Worm (Caenorhabditis elegans): ENCODE results near the gene srw-3.

Gene srw-3

DNA sequence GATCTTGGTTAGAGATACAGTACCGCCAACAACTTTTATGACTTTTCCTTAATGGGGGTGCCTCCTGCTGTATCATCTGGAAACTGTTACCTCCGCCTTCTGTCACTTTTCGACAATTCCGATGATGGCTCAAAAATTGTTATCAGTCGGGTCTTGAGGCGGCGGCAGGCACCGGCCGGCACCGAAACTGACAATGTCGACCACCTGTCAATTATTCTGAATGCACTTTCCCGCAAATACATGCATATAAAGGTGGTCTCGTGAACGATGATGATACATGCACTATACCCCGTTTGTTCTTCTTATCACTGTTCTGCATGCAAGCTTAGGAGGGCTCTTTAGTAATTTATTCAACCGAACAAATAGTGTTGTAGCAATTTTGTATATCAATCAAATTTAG, 38.7 kb downstream of the srw-3 start (continued):
- TF ChIP-seq rec-8 (tag; optimal IDR thresholded peaks at IDR 0.05) (no peak), B0035.1 (tag; optimal IDR thresholded peaks at IDR 0.05) (no peak), ceh-40 (GFP tag; IDR thresholded peaks at IDR 0.05) (no peak), tbp1 (GFP tag; optimal IDR thresholded peaks at IDR 0.05) (peak; percentile 59), let-607 (tag; optimal IDR thresholded peaks at IDR 0.05) (peak; percentile 89 to 91), lin-35 (GFP tag; optimal IDR thresholded peaks at IDR 0.05) (no peak), mcd-1 (GFP tag; IDR thresholded peaks at IDR 0.05) (0 out of 2 replicates have a peak, but pooled peaks have one; percentile 28), repo-1 (tag; optimal IDR thresholded peaks at IDR 0.05) (peak; percentile 54), F49E8.2 (tag; optimal IDR thresholded peaks at IDR 0.05; ENCODE audit: insufficient read depth) (no peak), sdz-38 (tag; optimal IDR thresholded peaks at IDR 0.05) (no peak), lir-1 (GFP tag; conservative IDR thresholded peaks at IDR 0.05) (0 out of 2 replicates have a peak, but pooled peaks have one; percentile 11), B0336.3 (GFP tag; IDR thresholded peaks at IDR 0.05) (0 out of 2 replicates have a peak, but pooled peaks have one; percentile 33), nfyb-1 (GFP tag; IDR thresholded peaks at IDR 0.05) (peak; percentile 20; the same call in 1 of the 2 replicates), ZK185.1 (tag; optimal IDR thresholded peaks at IDR 0.05; ENCODE audit: poor library complexity, severe bottlenecking) (peak; percentile 21), cebp-1 (GFP tag; IDR thresholded peaks at IDR 0.05) (no peak; the same call in 1 of the 2 replicates), cebp-1 (tag; optimal IDR thresholded peaks at IDR 0.05) (peak; percentile 68), lin-40 (tag; optimal IDR thresholded peaks at IDR 0.05) (peak; percentile 35), Y53G8AR.9 (GFP tag; conservative IDR thresholded peaks at IDR 0.05) (0 out of 2 replicates have a peak, but pooled peaks have one; percentile 47), akir-1 (GFP tag; optimal IDR thresholded peaks at IDR 0.05) (no peak), snpc-1.1 (tag; optimal IDR thresholded peaks at IDR 0.05; ENCODE audit: insufficient read depth) (no peak)

DNA sequence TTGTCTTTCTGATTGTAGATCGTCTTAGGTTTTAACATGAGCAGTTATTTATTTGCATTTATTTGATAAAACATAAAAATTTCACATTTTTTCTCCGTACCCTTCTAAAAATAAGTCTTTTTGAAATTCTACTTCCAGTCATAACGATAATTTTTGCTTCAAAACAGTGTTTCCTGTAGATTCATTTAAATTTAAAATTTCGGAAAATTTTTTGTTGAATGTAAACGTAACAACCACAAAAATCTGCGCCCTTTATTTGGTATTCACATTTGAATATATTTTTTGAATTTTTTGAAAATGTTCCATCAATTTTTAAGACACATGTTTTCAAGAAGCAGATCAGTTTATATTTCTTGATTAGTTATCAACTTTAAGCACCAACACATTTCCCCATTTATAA, 40.0 kb downstream of the srw-3 start:
- TF ChIP-seq lin-35 (GFP tag; optimal IDR thresholded peaks at IDR 0.05), result no peak
- TF ChIP-seq hmg-1.2 (GFP tag; IDR thresholded peaks at IDR 0.05), result no peak
- no peak for TF ChIP-seq T26A5.8 (tag; optimal IDR thresholded peaks at IDR 0.05)
- no peak for TF ChIP-seq efl-1 (GFP tag; optimal IDR thresholded peaks at IDR 0.05)
- no peak for TF ChIP-seq ama-1 (optimal IDR thresholded peaks at IDR 0.05)
- no peak for TF ChIP-seq ama-1 (GFP tag; optimal IDR thresholded peaks at IDR 0.05)
- no peak for TF ChIP-seq hlh-26 (GFP tag; conservative IDR thresholded peaks at IDR 0.05)
- TF ChIP-seq ztf-3 (GFP tag; optimal IDR thresholded peaks at IDR 0.05), result no peak
- no peak for TF ChIP-seq Y79H2A.3 (GFP tag; conservative IDR thresholded peaks at IDR 0.05)
- no peak for TF ChIP-seq madf-8 (GFP tag; conservative IDR thresholded peaks at IDR 0.05)
- TF ChIP-seq ztf-18 (tag; optimal IDR thresholded peaks at IDR 0.05), result no peak

DNA sequence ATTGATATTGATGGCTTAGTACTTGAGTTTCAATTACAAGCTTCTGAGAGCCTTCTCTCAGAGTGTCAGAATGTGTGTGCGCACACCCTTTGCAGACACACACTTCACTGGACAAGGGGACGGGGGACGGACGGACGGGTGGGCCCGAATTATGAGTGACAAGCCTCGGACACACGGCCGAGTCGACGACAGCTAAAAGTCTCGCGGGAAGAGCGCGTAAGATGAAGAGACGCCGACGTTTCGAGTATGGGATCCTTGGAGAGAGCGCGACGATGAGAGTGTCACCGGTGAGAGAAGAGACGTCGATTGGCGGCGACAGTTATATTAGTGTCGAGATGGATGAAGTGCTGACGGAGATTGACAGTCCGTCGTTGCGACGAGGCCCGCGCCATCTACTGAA, 40.5 kb downstream of the srw-3 start:
- TF ChIP-seq nfyb-1 (GFP tag; IDR thresholded peaks at IDR 0.05), result 0 out of 2 replicates have a peak, but pooled peaks have one; percentile 56
- peak; percentile 3 for TF ChIP-seq nhr-80 (tag; optimal IDR thresholded peaks at IDR 0.05)
- no peak for TF ChIP-seq Y67H2A.10 (GFP tag; conservative IDR thresholded peaks at IDR 0.05)
- peak in 1 of 2 experiments; percentile 58 for TF ChIP-seq let-607 (tag; optimal IDR thresholded peaks at IDR 0.05)
- peak; percentile 72 for TF ChIP-seq ceh-27 (GFP tag; optimal IDR thresholded peaks at IDR 0.05)
- TF ChIP-seq ztf-6 (GFP tag; IDR thresholded peaks at IDR 0.05), result no peak
- TF ChIP-seq unc-62 (GFP tag; optimal IDR thresholded peaks at IDR 0.05), result peak; percentile 85
- peak; percentile 77 for TF ChIP-seq zfh-2 (GFP tag; conservative IDR thresholded peaks at IDR 0.05)

All from whole organism, young adult.